Worm (Caenorhabditis elegans) whole organism, L2 larva: ENCODE measurements around the gene Y38E10A.28.

ENCODE experiments used
- R02D3.7 ChIP-seq: fragments of 150-350 bp; optimal IDR thresholded peaks from 2 replicates; lab custom pipeline; 2014; ENCODE audit warnings: missing biosample characterization, missing genetic modification characterization
- ZK546.5 ChIP-seq: sonication (generic microtip); optimal IDR thresholded peaks from 2 replicates; lab custom pipeline; 2017; ENCODE audit warnings: missing biosample characterization, missing genetic modification characterization
- alr-1 ChIP-seq: fragments of 150-350 bp; optimal IDR thresholded peaks from 2 replicates; lab custom pipeline; 2014; ENCODE audit warnings: missing biosample characterization, missing genetic modification characterization
- aly-2 ChIP-seq: fragments of 150-350 bp; optimal IDR thresholded peaks from 2 replicates; lab custom pipeline; 2014; ENCODE audit warnings: missing biosample characterization, missing genetic modification characterization
- ama-1 ChIP-seq: fragments of 150-350 bp; optimal IDR thresholded peaks from 2 replicates; lab custom pipeline; 2018; ENCODE audit warnings: inconsistent platforms
- ceh-16 ChIP-seq: fragments of 150-350 bp; optimal IDR thresholded peaks from 2 replicates; lab custom pipeline; 2014; ENCODE audit warnings: missing biosample characterization, missing genetic modification characterization
- ceh-82 ChIP-seq: fragments of 150-350 bp; optimal IDR thresholded peaks from 2 replicates; lab custom pipeline; 2014; ENCODE audit warnings: missing biosample characterization, missing genetic modification characterization
- crh-2 ChIP-seq: sonication (generic microtip); optimal IDR thresholded peaks from 2 replicates; lab custom pipeline; 2017; ENCODE audit warnings: missing biosample characterization, missing genetic modification characterization
- dmd-4 ChIP-seq: sonication (generic microtip); optimal IDR thresholded peaks from 2 replicates; lab custom pipeline; 2017; ENCODE audit warnings: missing biosample characterization, missing genetic modification characterization
- elt-1 ChIP-seq: fragments of 150-350 bp; optimal IDR thresholded peaks from 2 replicates; lab custom pipeline; 2014; ENCODE audit warnings: missing biosample characterization, missing genetic modification characterization
- elt-3 ChIP-seq: sonication (generic microtip); optimal IDR thresholded peaks from 2 replicates; lab custom pipeline; 2017; ENCODE audit warnings: missing biosample characterization, missing genetic modification characterization
- fos-1 ChIP-seq: fragments of 150-350 bp; optimal IDR thresholded peaks from 2 replicates; lab custom pipeline; 2014; ENCODE audit warnings: missing biosample characterization, missing genetic modification characterization
- lin-13 ChIP-seq: fragments of 150-350 bp; optimal IDR thresholded peaks from 2 replicates; lab custom pipeline; 2014; ENCODE audit warnings: missing biosample characterization, missing genetic modification reagents, missing genetic modification characterization
- lin-39 ChIP-seq: fragments of 150-350 bp; optimal IDR thresholded peaks from 2 replicates; lab custom pipeline; 2014; ENCODE audit warnings: missing biosample characterization, missing genetic modification reagents, missing genetic modification characterization
- lsy-2 ChIP-seq, 2 experiments: fragments of 150-350 bp in 1 of 2; sonication (generic microtip) in 1 of 2; optimal IDR thresholded peaks; 2 replicates each; lab custom pipeline; 2014 to 2017; ENCODE audit warnings: missing biosample characterization in 2 of 2, missing genetic modification characterization in 2 of 2
- mab-5 ChIP-seq: fragments of 150-350 bp; optimal IDR thresholded peaks from 2 replicates; lab custom pipeline; 2014; ENCODE audit warnings: missing biosample characterization, missing genetic modification characterization
- mbf-1 ChIP-seq: sonication (generic microtip); optimal IDR thresholded peaks from 2 replicates; lab custom pipeline; 2017; ENCODE audit warnings: missing biosample characterization, missing genetic modification characterization
- mdl-1 ChIP-seq, 2 experiments: fragments of 150-350 bp in 1 of 2; sonication (generic microtip) in 1 of 2; optimal IDR thresholded peaks; 2 replicates each; lab custom pipeline; 2017; ENCODE audit warnings: missing biosample characterization in 2 of 2, missing genetic modification characterization in 2 of 2
- nhr-10 ChIP-seq: sonication (generic microtip); optimal IDR thresholded peaks from 2 replicates; lab custom pipeline; 2017; ENCODE audit warnings: missing biosample characterization, missing genetic modification characterization
- nhr-11 ChIP-seq: fragments of 150-350 bp; optimal IDR thresholded peaks from 2 replicates; lab custom pipeline; 2014; ENCODE audit warnings: missing biosample characterization, missing genetic modification characterization
- nhr-12 ChIP-seq: fragments of 150-350 bp; optimal IDR thresholded peaks from 2 replicates; lab custom pipeline; 2014; ENCODE audit warnings: missing biosample characterization, missing genetic modification characterization
- nhr-129 ChIP-seq: fragments of 150-350 bp; optimal IDR thresholded peaks from 2 replicates; lab custom pipeline; 2014; ENCODE audit warnings: missing biosample characterization, missing genetic modification characterization
- nhr-237 ChIP-seq: fragments of 150-350 bp; optimal IDR thresholded peaks from 2 replicates; lab custom pipeline; 2014; ENCODE audit warnings: missing biosample characterization, missing genetic modification characterization
- nhr-25 ChIP-seq: fragments of 150-350 bp; sonication (generic microtip); optimal IDR thresholded peaks from 3 replicates; lab custom pipeline; 2014; ENCODE audit warnings: missing biosample characterization, missing genetic modification characterization
- nhr-6 ChIP-seq: fragments of 150-350 bp; optimal IDR thresholded peaks from 2 replicates; lab custom pipeline; 2014; ENCODE audit warnings: missing biosample characterization, missing genetic modification characterization
- skn-1 ChIP-seq: sonication (generic microtip); optimal IDR thresholded peaks from 2 replicates; lab custom pipeline; 2017; ENCODE audit warnings: missing biosample characterization, missing genetic modification characterization
- sma-3 ChIP-seq: sonication (generic microtip); optimal IDR thresholded peaks from 2 replicates; lab custom pipeline; 2016; ENCODE audit warnings: missing genetic modification reagents, missing genetic modification characterization, missing compliant biosample characterization
- snpc-4 ChIP-seq: fragments of 150-350 bp; optimal IDR thresholded peaks from 2 replicates; lab custom pipeline; 2014; ENCODE audit warnings: missing biosample characterization, missing genetic modification characterization
- unc-39 ChIP-seq: fragments of 150-350 bp; optimal IDR thresholded peaks from 2 replicates; lab custom pipeline; 2014; ENCODE audit warnings: missing biosample characterization, missing genetic modification characterization
- unc-55 ChIP-seq: fragments of 150-350 bp; sonication (generic microtip); optimal IDR thresholded peaks from 3 replicates; lab custom pipeline; 2014; ENCODE audit warnings: missing biosample characterization, missing genetic modification reagents, missing genetic modification characterization
- unc-62 ChIP-seq: fragments of 150-350 bp; optimal IDR thresholded peaks from 2 replicates; lab custom pipeline; 2014; ENCODE audit warnings: missing biosample characterization, missing genetic modification reagents, missing genetic modification characterization
- zag-1 ChIP-seq: fragments of 150-350 bp; optimal IDR thresholded peaks from 2 replicates; lab custom pipeline; 2014; ENCODE audit warnings: missing biosample characterization, missing genetic modification characterization
- ztf-11 ChIP-seq: sonication (generic microtip); optimal IDR thresholded peaks from 2 replicates; lab custom pipeline; 2017; ENCODE audit warnings: missing biosample characterization, missing genetic modification characterization
- ztf-4 ChIP-seq: fragments of 150-350 bp; optimal IDR thresholded peaks from 2 replicates; lab custom pipeline; 2014; ENCODE audit warnings: missing biosample characterization, missing genetic modification characterization

The Y38E10A.28 gene

ce11 chrII:12669342-12669741 lies 39.9 kb downstream of the Y38E10A.28 start:
- TF ChIP-seq lin-13 (GFP tag; lab: Kevin White, UChicago): no peak
- no peak for TF ChIP-seq lsy-2 (tag; optimal IDR thresholded peaks at IDR 0.05; lab: Kevin White, UChicago)
- TF ChIP-seq skn-1 (tag; lab: Kevin White, UChicago): no peak
- no peak for TF ChIP-seq ZK546.5
- TF ChIP-seq snpc-4 (tag; lab: Kevin White, UChicago): no peak
- TF ChIP-seq fos-1 (tag; lab: Kevin White, UChicago): no peak
- TF ChIP-seq ama-1: no peak
- no peak for TF ChIP-seq R02D3.7 (tag; lab: Kevin White, UChicago)
- no peak for TF ChIP-seq ceh-82 (tag; lab: Kevin White, UChicago)
- TF ChIP-seq mbf-1 (tag; lab: Kevin White, UChicago): no peak
- TF ChIP-seq, all 48 proteins: peak for 0

ce11 chrII:12669882-12670281 lies 40.4 kb downstream of the Y38E10A.28 start:
- TF ChIP-seq nhr-25 (no peak), ama-1 (no peak)

- no peak for TF ChIP-seq unc-39
- no peak for TF ChIP-seq nhr-11
- no peak for TF ChIP-seq mab-5 (tag; lab: Kevin White, UChicago)
Observed at ce11 chrII:12670877-12671864, 41.7 kb downstream of the Y38E10A.28 start.

ce11 chrII:12671892-12672291 lies 42.4 kb downstream of the Y38E10A.28 start:
- TF ChIP-seq ceh-16 (tag; lab: Kevin White, UChicago): no peak
- no peak for TF ChIP-seq elt-1
- TF ChIP-seq nhr-12 (tag; lab: Kevin White, UChicago): no peak

ce11 chrII:12672512-12672911 lies 43.0 kb downstream of the Y38E10A.28 start:
- TF ChIP-seq nhr-11 (no peak), mdl-1 (tag; optimal IDR thresholded peaks at IDR 0.05; lab: Kevin White, UChicago) (no peak), fos-1 (tag; lab: Kevin White, UChicago) (no peak), aly-2 (no peak), nhr-237 (tag; lab: Kevin White, UChicago) (no peak), ztf-11 (tag; lab: Kevin White, UChicago) (no peak), snpc-4 (tag; lab: Kevin White, UChicago) (no peak), nhr-6 (no peak), zag-1 (tag; lab: Kevin White, UChicago) (no peak), unc-55 (GFP tag; lab: Kevin White, UChicago) (no peak), dmd-4 (tag; lab: Kevin White, UChicago) (no peak), lin-39 (tag; lab: Kevin White, UChicago) (no peak), unc-62 (no peak), nhr-10 (tag; lab: Kevin White, UChicago) (no peak), sma-3 (GFP tag; lab: Kevin White, UChicago) (no peak), ztf-4 (tag; lab: Kevin White, UChicago) (no peak), elt-3 (no peak), elt-1 (no peak)

ce11 chrII:12673311-12673710 lies 43.8 kb downstream of the Y38E10A.28 start:
- TF ChIP-seq nhr-129 (tag; lab: Kevin White, UChicago): no peak
- no peak for TF ChIP-seq mbf-1 (tag; lab: Kevin White, UChicago)
- TF ChIP-seq crh-2: no peak
- TF ChIP-seq, all 48 proteins: peak for 0

ce11 chrII:12677710-12677974 lies 48.2 kb downstream of the Y38E10A.28 start, which contains the start of gene Y38E10A.22:
TSS of gene Y38E10A.22 (minus strand) at chrII:12677810.
- no peak for TF ChIP-seq alr-1 (tag; lab: Kevin White, UChicago)
